Worm (Caenorhabditis elegans) whole organism, L2 larva: ENCODE data around the gene F16B12.7.

Experiments
- C34F6.9 ChIP-seq: fragments of 150-350 bp; optimal IDR thresholded peaks from 2 replicates; lab custom pipeline; 2014; ENCODE audit warnings: missing biosample characterization, missing genetic modification characterization
- F13H6.1 ChIP-seq: sonication (generic microtip); optimal IDR thresholded peaks from 2 replicates; lab custom pipeline; 2016; ENCODE audit warnings: missing genetic modification characterization, missing compliant biosample characterization
- Y55F3AM.14 ChIP-seq: fragments of 200-800 bp; sonication (Bioruptor generic); optimal IDR thresholded peaks from 2 replicates; lab custom pipeline; 2018; ENCODE audit warnings: mild to moderate bottlenecking, missing genetic modification characterization, missing compliant biosample characterization
- ceh-16 ChIP-seq: fragments of 150-350 bp; optimal IDR thresholded peaks from 2 replicates; lab custom pipeline; 2014; ENCODE audit warnings: missing biosample characterization, missing genetic modification characterization
- egl-27 ChIP-seq: sonication (generic microtip); optimal IDR thresholded peaks from 3 replicates; lab custom pipeline; 2017; ENCODE audit warnings: missing biosample characterization, missing genetic modification reagents, missing genetic modification characterization
- elt-3 ChIP-seq: sonication (generic microtip); optimal IDR thresholded peaks from 2 replicates; lab custom pipeline; 2017; ENCODE audit warnings: missing biosample characterization, missing genetic modification characterization
- gmeb-1 ChIP-seq: fragments of 150-350 bp; optimal IDR thresholded peaks from 2 replicates; lab custom pipeline; 2014; ENCODE audit warnings: missing biosample characterization, missing genetic modification characterization
- lin-13 ChIP-seq: fragments of 150-350 bp; optimal IDR thresholded peaks from 2 replicates; lab custom pipeline; 2014; ENCODE audit warnings: missing biosample characterization, missing genetic modification reagents, missing genetic modification characterization
- mbf-1 ChIP-seq: sonication (generic microtip); optimal IDR thresholded peaks from 2 replicates; lab custom pipeline; 2017; ENCODE audit warnings: missing biosample characterization, missing genetic modification characterization
- nhr-12 ChIP-seq: fragments of 150-350 bp; optimal IDR thresholded peaks from 2 replicates; lab custom pipeline; 2014; ENCODE audit warnings: missing biosample characterization, missing genetic modification characterization
- nhr-129 ChIP-seq: fragments of 150-350 bp; optimal IDR thresholded peaks from 2 replicates; lab custom pipeline; 2014; ENCODE audit warnings: missing biosample characterization, missing genetic modification characterization
- nhr-25 ChIP-seq: fragments of 150-350 bp; sonication (generic microtip); optimal IDR thresholded peaks from 3 replicates; lab custom pipeline; 2014; ENCODE audit warnings: missing biosample characterization, missing genetic modification characterization
- skn-1 ChIP-seq: sonication (generic microtip); optimal IDR thresholded peaks from 2 replicates; lab custom pipeline; 2017; ENCODE audit warnings: missing biosample characterization, missing genetic modification characterization
- snpc-4 ChIP-seq: fragments of 150-350 bp; optimal IDR thresholded peaks from 2 replicates; lab custom pipeline; 2014; ENCODE audit warnings: missing biosample characterization, missing genetic modification characterization
- unc-55 ChIP-seq: fragments of 150-350 bp; sonication (generic microtip); optimal IDR thresholded peaks from 3 replicates; lab custom pipeline; 2014; ENCODE audit warnings: missing biosample characterization, missing genetic modification reagents, missing genetic modification characterization
- zag-1 ChIP-seq: fragments of 150-350 bp; optimal IDR thresholded peaks from 2 replicates; lab custom pipeline; 2014; ENCODE audit warnings: missing biosample characterization, missing genetic modification characterization

F16B12.7 gene

DNA sequence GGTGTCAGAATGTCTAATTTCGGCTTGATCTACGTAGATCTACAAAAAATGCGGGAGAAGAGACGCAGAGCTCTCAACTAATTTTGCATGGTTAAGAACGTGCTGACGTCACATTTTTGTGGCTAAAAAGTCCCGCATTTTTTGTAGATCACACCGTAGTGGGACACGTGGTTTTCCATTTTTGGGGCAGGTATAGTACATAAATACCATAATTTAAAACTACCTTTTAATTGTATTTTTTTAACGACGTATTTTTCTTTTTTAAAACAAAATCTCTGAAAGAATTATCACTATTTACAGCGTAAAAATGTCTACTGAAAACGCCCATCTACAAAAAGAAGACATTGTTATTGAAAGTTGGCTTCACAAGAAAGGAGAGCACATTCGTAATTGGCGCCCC lies 39.1 kb downstream of the F16B12.7 start, which contains the start of gene akt-2:
akt-2 (plus strand) TSS at position 301 of the 400 bp plus-strand sequence.
- TF ChIP-seq zag-1 (tag; lab: Kevin White, UChicago) (no peak), lin-13 (GFP tag; lab: Kevin White, UChicago) (no peak), elt-3 (tag; lab: Kevin White, UChicago) (no peak), snpc-4 (tag; lab: Kevin White, UChicago) (no peak)

DNA sequence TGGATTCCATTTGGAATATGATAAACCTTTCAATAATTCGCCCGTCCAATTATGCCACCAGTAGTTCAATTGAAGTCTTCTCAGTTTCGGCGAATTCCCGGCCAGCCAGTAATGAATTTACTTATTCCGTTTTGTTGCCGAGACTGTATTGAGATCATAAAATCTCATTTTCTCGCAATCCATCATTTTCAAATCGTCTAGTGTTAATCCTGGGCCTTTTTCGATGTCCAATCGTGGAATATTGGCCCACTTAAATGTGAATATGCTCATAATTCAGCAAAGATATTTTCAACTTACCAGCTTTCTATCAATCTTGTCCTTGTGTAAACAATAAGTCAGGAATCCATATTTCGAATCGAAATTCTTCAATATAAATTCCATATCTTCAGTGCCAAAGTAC lies 44.3 kb downstream of the F16B12.7 start:
- TF ChIP-seq nhr-129 (tag; lab: Kevin White, UChicago) (no peak), unc-55 (no peak), F13H6.1 (tag; lab: Kevin White, UChicago) (no peak), skn-1 (tag; lab: Kevin White, UChicago) (no peak), nhr-25 (tag; lab: Kevin White, UChicago) (no peak), gmeb-1 (tag; lab: Kevin White, UChicago) (no peak), C34F6.9 (tag; lab: Kevin White, UChicago) (no peak), egl-27 (no peak), snpc-4 (tag; lab: Kevin White, UChicago) (no peak), ceh-16 (tag; lab: Kevin White, UChicago) (no peak), lin-13 (GFP tag; lab: Kevin White, UChicago) (no peak)

DNA sequence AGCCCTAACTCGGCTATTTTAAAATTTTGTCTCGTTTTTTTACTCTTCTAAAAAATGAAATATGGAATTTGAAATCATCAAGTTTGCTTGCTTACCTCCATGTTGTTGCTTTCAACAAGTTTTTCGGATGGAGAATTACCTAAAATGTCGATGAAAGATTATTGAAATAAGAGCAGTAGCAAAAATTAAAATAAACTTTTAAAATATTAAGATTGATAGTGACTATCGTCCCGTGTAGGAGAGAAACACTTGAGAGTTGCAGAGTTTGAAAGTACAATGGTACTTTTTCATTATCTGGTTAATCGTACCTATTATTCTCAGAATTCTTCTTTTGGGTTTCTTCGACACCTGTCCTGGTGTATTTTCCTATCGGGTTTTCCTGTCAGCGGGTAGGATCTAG lies 48.6 kb downstream of the F16B12.7 start, which contains the start of gene ceh-90:
ceh-90 (minus strand) TSS at position 101 of the 400 bp plus-strand sequence.
- TF ChIP-seq Y55F3AM.14: no peak
- TF ChIP-seq nhr-12 (tag; lab: Kevin White, UChicago): no peak
- no peak for TF ChIP-seq mbf-1 (tag; lab: Kevin White, UChicago)
- no peak for TF ChIP-seq elt-3 (tag; lab: Kevin White, UChicago)
- TF ChIP-seq, all 48 proteins: peak for 0
